Fruit fly (Drosophila melanogaster) S2 (cell line): ENCODE data around the gene CG4789.

Source experiments
- CG8478 ChIP-seq: fragments of >200 bp; optimal IDR thresholded peaks from 2 replicates; lab custom pipeline; 2018
- CTCF ChIP-seq, 2 experiments: fragments of >200 bp; optimal IDR thresholded peaks; 2 replicates each; lab custom pipeline; 2018

DNA sequence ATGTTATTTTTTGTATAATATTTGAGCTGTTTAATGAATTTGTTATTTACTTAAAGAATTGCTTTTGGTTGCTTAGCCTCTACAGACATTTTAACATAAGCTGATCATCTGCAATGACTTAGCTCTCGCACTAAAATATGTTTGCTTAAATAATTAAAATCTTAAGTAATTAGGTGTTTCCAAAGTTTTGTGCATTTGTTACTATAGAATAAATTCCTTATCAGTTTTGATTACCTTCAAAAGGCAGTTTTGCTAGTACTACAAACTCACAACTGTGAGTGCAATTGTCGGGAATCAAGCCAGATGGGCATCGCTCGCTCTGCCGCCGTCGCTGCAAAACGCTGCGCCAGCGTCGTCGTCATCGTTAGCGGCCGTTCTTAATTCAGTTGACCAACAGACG, 15.8 kb downstream of the CG4789 start:
- TF ChIP-seq CG8478 (lab: Kevin White, UChicago): no peak
- TF ChIP-seq CTCF (optimal IDR thresholded peaks at IDR 0.05; lab: Kevin White, UChicago): no peak
